Fruit fly (Drosophila melanogaster): Measurements from ENCODE around the gene CG17294.

The CG17294 gene

DNA sequence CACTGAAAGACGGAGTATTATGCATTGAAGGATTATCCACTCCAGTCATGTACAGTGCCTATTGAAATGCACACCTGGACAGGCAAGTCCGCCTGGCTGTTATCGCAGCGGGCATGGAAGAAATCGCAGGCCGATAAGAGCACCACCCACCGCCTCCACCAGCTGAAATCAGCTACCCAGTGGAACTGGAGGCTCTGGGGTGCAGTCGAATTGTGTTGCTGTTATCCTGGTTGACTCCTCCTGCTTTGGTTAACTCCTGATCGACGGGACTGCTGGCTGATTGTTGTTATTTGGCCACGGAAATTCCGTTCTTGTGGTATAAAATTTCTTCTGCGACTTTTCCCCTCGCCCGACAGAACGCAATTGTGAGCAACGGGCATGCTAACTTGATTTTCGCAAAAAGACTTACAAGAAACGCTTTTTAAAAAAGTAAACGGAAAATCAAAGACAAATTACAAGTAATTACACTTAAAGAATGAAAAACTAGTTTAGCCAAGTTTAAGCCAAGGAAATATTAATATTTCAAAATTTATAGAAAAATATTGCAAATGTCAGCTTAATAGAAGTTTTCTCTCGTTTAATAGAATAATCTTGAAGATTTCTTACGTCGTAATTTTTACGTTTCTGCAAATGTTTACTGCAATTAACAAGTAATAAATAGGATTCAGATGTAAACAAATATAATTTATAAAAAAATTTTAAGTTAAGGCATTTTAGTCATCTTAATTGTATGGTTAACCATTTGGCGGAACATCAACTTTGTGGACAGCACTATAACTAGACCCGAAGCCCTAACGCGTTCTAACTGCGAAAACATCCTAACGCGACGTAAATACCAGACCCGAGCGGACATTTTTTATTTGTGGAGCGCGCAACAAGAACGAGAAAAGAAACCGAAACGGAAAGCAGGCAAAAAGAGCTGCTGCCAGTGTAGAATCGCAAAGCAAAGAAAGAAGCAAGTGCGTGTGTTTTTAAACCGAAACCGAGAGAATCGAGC lies 38.4 kb downstream of the CG17294 start, which contains the start of the genes CG13398 and Akap200:
TSS of gene CG13398 (minus strand) at position 370 of the 997 bp plus-strand sequence.
TSS of gene Akap200 (plus strand) at position 804 of the 997 bp plus-strand sequence.
- no peak for TF ChIP-seq CG42726 (GFP tag; IDR thresholded peaks at IDR 0.05; ENCODE audit: partially characterized antibody)
- TF ChIP-seq Ets65A (GFP tag), result no peak
- TF ChIP-seq sd (tag; optimal IDR thresholded peaks at IDR 0.05), result peak; percentile 26
- 0 out of 2 replicates have a peak, but pooled peaks have one; percentile 10 for TF ChIP-seq CG11247 (GFP tag; IDR thresholded peaks at IDR 0.05)
- no peak for TF ChIP-seq CG17359 (tag; optimal IDR thresholded peaks at IDR 0.05)
- peak; percentile 21 for TF ChIP-seq Six4 (GFP tag; optimal IDR thresholded peaks at IDR 0.05)
- TF ChIP-seq CG10565 (GFP tag; optimal IDR thresholded peaks at IDR 0.05), result no peak
- no peak for TF ChIP-seq Adf1 (GFP tag; IDR thresholded peaks at IDR 0.05)
- TF ChIP-seq CG17361 (GFP tag; IDR thresholded peaks at IDR 0.05), result peak; percentile 76
- TF ChIP-seq CG3995 (GFP tag; optimal IDR thresholded peaks at IDR 0.05), result peak; percentile 75
- no peak for TF ChIP-seq pita (GFP tag; optimal IDR thresholded peaks at IDR 0.05)
- TF ChIP-seq gfzf (GFP tag; optimal IDR thresholded peaks at IDR 0.05), result peak; percentile 80
- no peak for TF ChIP-seq D19B (GFP tag; optimal IDR thresholded peaks at IDR 0.05)
- no peak for TF ChIP-seq CG1024 (GFP tag; IDR thresholded peaks at IDR 0.05)
- no peak for TF ChIP-seq PHDP (tag; optimal IDR thresholded peaks at IDR 0.05)
- TF ChIP-seq CG8359 (GFP tag; optimal IDR thresholded peaks at IDR 0.05; ENCODE audit: borderline replicate concordance), result no peak
- no peak for TF ChIP-seq Mad (GFP tag; optimal IDR thresholded peaks at IDR 0.05)
- TF ChIP-seq gro (GFP tag; optimal IDR thresholded peaks at IDR 0.05), result no peak
- TF ChIP-seq CG2120 (GFP tag; optimal IDR thresholded peaks at IDR 0.05), result peak; percentile 48
- no peak for TF ChIP-seq CG18599 (GFP tag; optimal IDR thresholded peaks at IDR 0.05)
- no peak for TF ChIP-seq CG34224 (GFP tag; IDR thresholded peaks at IDR 0.05; ENCODE audit: partially characterized antibody)
- no peak for TF ChIP-seq Doc2 (GFP tag; IDR thresholded peaks at IDR 0.05)
- no peak for TF ChIP-seq cad (GFP tag; optimal IDR thresholded peaks at IDR 0.05)
- peak; percentile 36 for TF ChIP-seq Ets97D (GFP tag; optimal IDR thresholded peaks at IDR 0.05)
- TF ChIP-seq zfh1 (GFP tag; IDR thresholded peaks at IDR 0.05), result no peak
- peak; percentile 20 for TF ChIP-seq CG15479 (GFP tag; optimal IDR thresholded peaks at IDR 0.05)
- TF ChIP-seq pros (GFP tag; optimal IDR thresholded peaks at IDR 0.05), result peak; percentile 24
- TF ChIP-seq CG9437 (GFP tag; optimal IDR thresholded peaks at IDR 0.05), result peak; percentile 57
- peak; percentile 6 for TF ChIP-seq CG33557 (GFP tag; optimal IDR thresholded peaks at IDR 0.05)
- no peak for TF ChIP-seq cg (GFP tag; optimal IDR thresholded peaks at IDR 0.05)
- TF ChIP-seq CG18476 (GFP tag; optimal IDR thresholded peaks at IDR 0.05), result peak; percentile 44
- TF ChIP-seq az2 (GFP tag; optimal IDR thresholded peaks at IDR 0.05), result peak; percentile 17
- no peak for TF ChIP-seq bab2 (GFP tag; optimal IDR thresholded peaks at IDR 0.05)
- 0 out of 2 replicates have a peak, but pooled peaks have one; percentile 15 for TF ChIP-seq CG13287 (GFP tag; IDR thresholded peaks at IDR 0.05; ENCODE audit: partially characterized antibody)
- peak; percentile 38 for TF ChIP-seq CG9727 (GFP tag; optimal IDR thresholded peaks at IDR 0.05)
- no peak for TF ChIP-seq so (GFP tag; IDR thresholded peaks at IDR 0.05)
- TF ChIP-seq CG7271 (tag; optimal IDR thresholded peaks at IDR 0.05), result no peak
- TF ChIP-seq amos (GFP tag; IDR thresholded peaks at IDR 0.05; ENCODE audit: partially characterized antibody), result no peak
- TF ChIP-seq gcm2 (GFP tag; optimal IDR thresholded peaks at IDR 0.05), result no peak
- peak; percentile 36 for TF ChIP-seq fd96Cb (tag; optimal IDR thresholded peaks at IDR 0.05)
- TF ChIP-seq CG2712 (tag; optimal IDR thresholded peaks at IDR 0.05), result peak; percentile 56
- TF ChIP-seq Hmr (GFP tag; optimal IDR thresholded peaks at IDR 0.05), result peak; percentile 3
- no peak for TF ChIP-seq CG12299 (tag; optimal IDR thresholded peaks at IDR 0.05)
- TF ChIP-seq Ada2b (GFP tag; IDR thresholded peaks at IDR 0.05), result no peak
- peak; percentile 37 for TF ChIP-seq CG12155 (GFP tag; optimal IDR thresholded peaks at IDR 0.05)
- TF ChIP-seq sim (GFP tag; IDR thresholded peaks at IDR 0.05), result no peak
- no peak for TF ChIP-seq al (GFP tag; IDR thresholded peaks at IDR 0.05)
- 0 out of 2 replicates have a peak, but pooled peaks have one; percentile 29 for TF ChIP-seq CG5953 (GFP tag; IDR thresholded peaks at IDR 0.05)
